Worm (Caenorhabditis elegans) whole organism, early embryonic: ENCODE data around the gene rnh-1.0.

Experiments
- B0310.2 ChIP-seq: sonication (generic microtip); optimal IDR thresholded peaks from 2 replicates; lab custom pipeline; 2016; ENCODE audit warnings: mild to moderate bottlenecking, missing genetic modification characterization, missing compliant biosample characterization
- F13C5.2 ChIP-seq: sonication (generic microtip); optimal IDR thresholded peaks from 2 replicates; lab custom pipeline; 2017; ENCODE audit warnings: mild to moderate bottlenecking, missing genetic modification characterization, inconsistent platforms, missing compliant biosample characterization
- aly-1 ChIP-seq: sonication (generic microtip); optimal IDR thresholded peaks from 2 replicates; lab custom pipeline; 2016; ENCODE audit warnings: missing genetic modification characterization, missing compliant biosample characterization
- ama-1 ChIP-seq: fragments of 150-350 bp; optimal IDR thresholded peaks from 2 replicates; lab custom pipeline; 2014
- ceh-13 ChIP-seq: fragments of 200-800 bp; sonication (Bioruptor generic); optimal IDR thresholded peaks from 2 replicates; lab custom pipeline; 2018; ENCODE audit warnings: mild to moderate bottlenecking, missing genetic modification characterization, missing compliant biosample characterization
- ceh-36 ChIP-seq: sonication (generic microtip); optimal IDR thresholded peaks from 2 replicates; lab custom pipeline; 2016; ENCODE audit warnings: missing genetic modification characterization, inconsistent platforms, missing compliant biosample characterization
- ets-7 ChIP-seq: sonication (generic microtip); optimal IDR thresholded peaks from 2 replicates; lab custom pipeline; 2016; ENCODE audit warnings: missing genotype, missing genetic modification characterization, missing compliant biosample characterization
- flt-1 ChIP-seq: fragments of 200-800 bp; sonication (Bioruptor generic); IDR thresholded peaks from 2 replicates; pipeline ENCODE4 v1.3.6; 2022; ENCODE audit warnings: missing genetic modification characterization, missing compliant biosample characterization
- hmbx-1 ChIP-seq: sonication (generic microtip); optimal IDR thresholded peaks from 2 replicates; lab custom pipeline; 2016; ENCODE audit warnings: mild to moderate bottlenecking, missing genetic modification characterization, missing compliant biosample characterization
- hmg-4 ChIP-seq: fragments of 200-800 bp; sonication (Bioruptor generic); optimal IDR thresholded peaks from 2 replicates; lab custom pipeline; 2018; ENCODE audit warnings: mild to moderate bottlenecking, missing genetic modification characterization, missing compliant biosample characterization
- hnd-1 ChIP-seq: sonication (generic microtip); optimal IDR thresholded peaks from 2 replicates; lab custom pipeline; 2016; ENCODE audit warnings: missing genetic modification characterization, missing compliant biosample characterization
- pes-1 ChIP-seq: fragments of 200-800 bp; sonication (Bioruptor generic); IDR thresholded peaks from 2 replicates; pipeline ENCODE4 v1.3.6; 2022; ENCODE audit warnings: missing genetic modification reagents, missing genetic modification characterization, missing compliant biosample characterization
- scrt-1 ChIP-seq: fragments of 200-800 bp; sonication (Bioruptor generic); IDR thresholded peaks from 2 replicates; pipeline ENCODE4 v1.3.6; 2022; ENCODE audit warnings: missing genetic modification characterization, missing compliant biosample characterization
- sea-1 ChIP-seq: fragments of 200-800 bp; sonication (Bioruptor generic); conservative IDR thresholded peaks from 2 replicates; pipeline ENCODE4 v1.3.6; 2022; ENCODE audit warnings: missing genetic modification characterization, missing compliant biosample characterization
- tbx-11 ChIP-seq: fragments of 200-800 bp; sonication (Bioruptor generic); IDR thresholded peaks from 2 replicates; pipeline ENCODE4 v1.3.6; 2022; ENCODE audit warnings: missing genetic modification characterization, missing compliant biosample characterization
- tbx-37 ChIP-seq: fragments of 200-800 bp; sonication (Bioruptor generic); conservative IDR thresholded peaks from 2 replicates; pipeline ENCODE4 v1.3.6; 2022; ENCODE audit warnings: missing genetic modification reagents, missing genetic modification characterization, missing compliant biosample characterization
- tra-4 ChIP-seq: sonication (generic microtip); optimal IDR thresholded peaks from 2 replicates; lab custom pipeline; 2017; ENCODE audit warnings: missing genetic modification characterization, missing compliant biosample characterization

rnh-1.0 gene

ce11 chrII:4994939-4995338, at the start of gene rnh-1.0:
Gene rnh-1.0, plus strand, starts transcription at chrII:4995327.
- TF ChIP-seq hmg-4 (GFP tag; lab: Kevin White, UChicago) (no peak), tbx-37 (GFP tag; lab: Robert Waterston, UW) (no peak)

- TF ChIP-seq ceh-36 (tag; lab: Kevin White, UChicago) (no peak), F13C5.2 (no peak), ets-7 (tag; lab: Kevin White, UChicago) (no peak), hmbx-1 (no peak), pes-1 (no peak), scrt-1 (GFP tag; lab: Robert Waterston, UW) (no peak), B0310.2 (tag; lab: Kevin White, UChicago) (no peak), hnd-1 (tag; lab: Kevin White, UChicago) (no peak), flt-1 (GFP tag; lab: Robert Waterston, UW) (no peak), ama-1 (lab: Kevin White, UChicago) (no peak), tbx-37 (GFP tag; lab: Robert Waterston, UW) (no peak), hmg-4 (GFP tag; lab: Kevin White, UChicago) (no peak), tra-4 (tag; lab: Kevin White, UChicago) (no peak), aly-1 (no peak), ceh-13 (GFP tag; lab: Kevin White, UChicago) (no peak), tbx-11 (no peak), sea-1 (GFP tag; lab: Robert Waterston, UW) (no peak)
Observed at ce11 chrII:4945695-4946094, 49.4 kb upstream of the rnh-1.0 start, which contains the start of the genes gldi-11 and ZK546.2. Gene gldi-11, minus strand, starts transcription at chrII:4945789. Gene ZK546.2, plus strand, starts transcription at chrII:4946027.

ce11 chrII:4946775-4947174, 48.4 kb upstream of the rnh-1.0 start:
- TF ChIP-seq hmg-4 (GFP tag; lab: Kevin White, UChicago) (no peak), ceh-13 (GFP tag; lab: Kevin White, UChicago) (no peak), pes-1 (no peak), B0310.2 (tag; lab: Kevin White, UChicago) (no peak), aly-1 (no peak), ets-7 (tag; lab: Kevin White, UChicago) (no peak), ama-1 (lab: Kevin White, UChicago) (no peak), ceh-36 (tag; lab: Kevin White, UChicago) (no peak), tbx-11 (no peak), scrt-1 (GFP tag; lab: Robert Waterston, UW) (no peak), tbx-37 (GFP tag; lab: Robert Waterston, UW) (no peak), flt-1 (GFP tag; lab: Robert Waterston, UW) (no peak), hnd-1 (tag; lab: Kevin White, UChicago) (no peak), hmbx-1 (no peak), F13C5.2 (no peak)

- no peak for TF ChIP-seq hmbx-1
- no peak for TF ChIP-seq hnd-1 (tag; lab: Kevin White, UChicago)
- TF ChIP-seq F13C5.2, result no peak
- TF ChIP-seq ets-7 (tag; lab: Kevin White, UChicago), result no peak
- no peak for TF ChIP-seq ceh-13 (GFP tag; lab: Kevin White, UChicago)
- TF ChIP-seq ceh-36 (tag; lab: Kevin White, UChicago), result no peak
- no peak for TF ChIP-seq pes-1
- no peak for TF ChIP-seq tbx-11
Observed at ce11 chrII:4948118-4948517, 47.0 kb upstream of the rnh-1.0 start.

ce11 chrII:4949380-4949950, 45.7 kb upstream of the rnh-1.0 start, which contains the start of the genes try-1 and zyg-12:
Gene try-1, minus strand, starts transcription at chrII:4949527.
Gene zyg-12, plus strand, starts transcription at chrII:4949900.
- TF ChIP-seq aly-1 (no peak), flt-1 (GFP tag; lab: Robert Waterston, UW) (no peak), tbx-37 (GFP tag; lab: Robert Waterston, UW) (no peak), scrt-1 (GFP tag; lab: Robert Waterston, UW) (no peak), tbx-11 (no peak), hmbx-1 (no peak), pes-1 (no peak), F13C5.2 (no peak), ets-7 (tag; lab: Kevin White, UChicago) (no peak), ama-1 (lab: Kevin White, UChicago) (no peak), ceh-13 (GFP tag; lab: Kevin White, UChicago) (no peak), tra-4 (tag; lab: Kevin White, UChicago) (no peak), hnd-1 (tag; lab: Kevin White, UChicago) (no peak), sea-1 (GFP tag; lab: Robert Waterston, UW) (no peak), B0310.2 (tag; lab: Kevin White, UChicago) (no peak), hmg-4 (GFP tag; lab: Kevin White, UChicago) (no peak)

ce11 chrII:4953289-4953688, 41.8 kb upstream of the rnh-1.0 start, which contains the start of gene ndx-3:
Gene ndx-3, plus strand, starts transcription at chrII:4953589.
- TF ChIP-seq ceh-36 (tag; lab: Kevin White, UChicago) (no peak), tra-4 (tag; lab: Kevin White, UChicago) (no peak), scrt-1 (GFP tag; lab: Robert Waterston, UW) (no peak), F13C5.2 (no peak), sea-1 (GFP tag; lab: Robert Waterston, UW) (no peak), aly-1 (no peak), tbx-11 (no peak), B0310.2 (tag; lab: Kevin White, UChicago) (no peak), flt-1 (GFP tag; lab: Robert Waterston, UW) (no peak), ceh-13 (GFP tag; lab: Kevin White, UChicago) (no peak), pes-1 (no peak), tbx-37 (GFP tag; lab: Robert Waterston, UW) (no peak), ets-7 (tag; lab: Kevin White, UChicago) (no peak), hmg-4 (GFP tag; lab: Kevin White, UChicago) (no peak), hmbx-1 (no peak), ama-1 (lab: Kevin White, UChicago) (no peak)
